Fruit fly (Drosophila melanogaster) S2 (cell line): ENCODE results near the gene Rh5.

Source experiments
- CG8478 ChIP-seq: fragments of >200 bp; optimal IDR thresholded peaks from 2 replicates; lab custom pipeline; 2018
- CTCF ChIP-seq, 2 experiments: fragments of >200 bp; optimal IDR thresholded peaks; 2 replicates each; lab custom pipeline; 2018

DNA sequence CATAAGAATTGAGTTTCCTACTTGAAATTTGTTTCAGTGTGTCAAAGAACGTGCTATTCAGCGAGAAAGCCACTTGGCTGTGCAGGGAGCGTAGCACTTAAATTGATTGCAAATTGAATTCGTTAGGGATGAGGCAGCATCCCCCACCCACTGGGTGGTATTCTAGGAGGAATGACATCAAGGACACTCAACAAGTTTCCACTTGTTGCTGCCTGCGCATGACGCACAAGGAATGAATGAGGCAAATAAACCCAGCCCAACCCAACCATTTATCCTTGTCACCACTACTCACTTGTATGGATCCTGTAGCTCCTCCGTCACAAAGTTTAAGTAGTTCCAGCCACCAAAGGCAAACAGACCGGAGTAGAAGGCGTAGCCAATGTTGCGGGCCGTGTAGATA lies 45.4 kb downstream of the Rh5 start:
- TF ChIP-seq CTCF (optimal IDR thresholded peaks at IDR 0.05; lab: Kevin White, UChicago) (no peak), CG8478 (no peak)
